Worm (Caenorhabditis elegans) whole organism, L4/young adult: ENCODE results near the gene col-89.

Experiments used
- W03F9.2 ChIP-seq: fragments of 150-350 bp; optimal IDR thresholded peaks from 2 replicates; lab custom pipeline; 2014; ENCODE audit warnings: missing biosample characterization, missing genetic modification characterization
- dao-5 ChIP-seq: sonication (generic microtip); optimal IDR thresholded peaks from 2 replicates; lab custom pipeline; 2016; ENCODE audit warnings: missing genotype, missing genetic modification characterization, moderate library complexity, missing compliant biosample characterization

ce11 chrIII:4734056-4734455 lies 13.9 kb upstream of the col-89 start, which contains the start of gene F17C8.9:
- no peak for TF ChIP-seq W03F9.2 (tag; lab: Kevin White, UChicago)
- TF ChIP-seq dao-5 (tag; lab: Kevin White, UChicago), result no peak
